Fruit fly (Drosophila melanogaster) whole organism, embryonic: ENCODE data around the gene CG5191.
A peak's percentile ranks its signal among the peaks of the same experiment; 100 is the strongest.

Source experiments
- Aef1 ChIP-seq: fragments of 200-800 bp; sonication (Bioruptor generic); IDR thresholded peaks from 3 replicates; pipeline ENCODE4 v1.3.6; 2022; ENCODE audit warnings: missing biosample characterization, missing genetic modification characterization
- Bdp1 ChIP-seq: fragments of 200-800 bp; sonication (Bioruptor generic); optimal IDR thresholded peaks from 3 replicates; lab custom pipeline; 2016; ENCODE audit warnings: missing biosample characterization, missing genetic modification characterization
- Blimp-1 ChIP-seq: fragments of 200-800 bp; sonication (Bioruptor generic); optimal IDR thresholded peaks from 3 replicates; lab custom pipeline; 2018; ENCODE audit warnings: missing biosample characterization, missing genetic modification characterization, mild to moderate bottlenecking, moderate library complexity, missing genetic modification reagents
- CG10565 ChIP-seq: fragments of 200-800 bp; sonication (Bioruptor generic); optimal IDR thresholded peaks from 3 replicates; lab custom pipeline; 2016; ENCODE audit warnings: missing biosample characterization, mild to moderate bottlenecking, missing genetic modification characterization
- CG10959 ChIP-seq: fragments of 200-800 bp; sonication (Bioruptor generic); IDR thresholded peaks from 2 replicates; pipeline ENCODE4 v1.3.6; 2022; ENCODE audit warnings: missing biosample characterization, missing genetic modification characterization
- CG11560 ChIP-seq: fragments of 200-800 bp; sonication (Bioruptor generic); IDR thresholded peaks from 3 replicates; pipeline ENCODE4 v1.3.6; 2022; ENCODE audit warnings: missing biosample characterization, missing genetic modification characterization
- CG16779 ChIP-seq: fragments of 200-800 bp; sonication (Bioruptor generic); IDR thresholded peaks from 2 replicates; pipeline ENCODE4 v1.3.6; 2022; ENCODE audit warnings: missing biosample characterization, missing genetic modification characterization
- CG17359 ChIP-seq: fragments of 200-800 bp; sonication (Bioruptor generic); optimal IDR thresholded peaks from 3 replicates; lab custom pipeline; 2018; ENCODE audit warnings: missing biosample characterization, mild to moderate bottlenecking, missing genetic modification characterization, moderate library complexity
- CG2889 ChIP-seq: fragments of 200-800 bp; sonication (Bioruptor generic); IDR thresholded peaks from 3 replicates; pipeline ENCODE4 v1.3.6; 2022; ENCODE audit warnings: missing biosample characterization, missing genetic modification characterization
- CG33557 ChIP-seq: fragments of 200-800 bp; sonication (Bioruptor generic); optimal IDR thresholded peaks from 2 replicates; lab custom pipeline; 2019; ENCODE audit warnings: missing biosample characterization, mild to moderate bottlenecking, missing genetic modification characterization, moderate library complexity
- CG3995 ChIP-seq: fragments of 200-800 bp; sonication (Bioruptor generic); optimal IDR thresholded peaks from 3 replicates; lab custom pipeline; 2016; ENCODE audit warnings: missing biosample characterization, missing genetic modification characterization
- CG6272 ChIP-seq: fragments of 200-800 bp; sonication (Bioruptor generic); IDR thresholded peaks from 2 replicates; pipeline ENCODE4 v1.3.6; 2022; ENCODE audit warnings: missing biosample characterization, missing genetic modification characterization
- CG7372 ChIP-seq: fragments of 200-800 bp; sonication (Bioruptor generic); IDR thresholded peaks from 2 replicates; pipeline ENCODE4 v1.3.6; 2022; ENCODE audit warnings: missing biosample characterization, missing genetic modification characterization
- Chrac-16 ChIP-seq: fragments of 200-800 bp; sonication (Bioruptor generic); optimal IDR thresholded peaks from 3 replicates; lab custom pipeline; 2016; ENCODE audit warnings: missing biosample characterization, missing genetic modification characterization
- Dad ChIP-seq: fragments of 200-800 bp; sonication (Bioruptor generic); optimal IDR thresholded peaks from 3 replicates; lab custom pipeline; 2016; ENCODE audit warnings: missing biosample characterization, missing genetic modification characterization
- Dll ChIP-seq: fragments of 200-800 bp; sonication (Bioruptor generic); IDR thresholded peaks from 4 replicates; pipeline ENCODE4 v1.3.6; 2022; ENCODE audit warnings: missing biosample characterization, missing genetic modification characterization; ENCODE audit not compliant: partially characterized antibody
- E2f2 ChIP-seq: fragments of 200-800 bp; sonication (Bioruptor generic); IDR thresholded peaks from 2 replicates; pipeline ENCODE4 v1.3.6; 2022; ENCODE audit warnings: missing biosample characterization, missing genetic modification characterization
- Elba2 ChIP-seq: fragments of 200-800 bp; sonication (Bioruptor generic); optimal IDR thresholded peaks from 3 replicates; lab custom pipeline; 2016; ENCODE audit warnings: missing biosample characterization, missing genetic modification characterization
- GATAe ChIP-seq: fragments of 200-800 bp; sonication (Bioruptor generic); conservative IDR thresholded peaks from 2 replicates; pipeline ENCODE4 v1.3.6; 2022; ENCODE audit warnings: missing biosample characterization, missing genetic modification characterization
- HHEX ChIP-seq: fragments of 200-800 bp; sonication (Bioruptor generic); optimal IDR thresholded peaks from 3 replicates; lab custom pipeline; 2017; ENCODE audit warnings: missing biosample characterization, mild to moderate bottlenecking, missing genetic modification characterization, missing genetic modification reagents
- Kr ChIP-seq: fragments of 200-800 bp; sonication (Bioruptor generic); optimal IDR thresholded peaks from 2 replicates; lab custom pipeline; 2017; ENCODE audit warnings: missing biosample characterization, mild to moderate bottlenecking, missing genetic modification characterization
- aop ChIP-seq: fragments of 200-800 bp; sonication (Bioruptor generic); IDR thresholded peaks from 2 replicates; pipeline ENCODE4 v1.3.6; 2022; ENCODE audit warnings: missing biosample characterization, missing genetic modification characterization
- cad ChIP-seq: fragments of >200 bp; optimal IDR thresholded peaks from 2 replicates; lab custom pipeline; 2017; ENCODE audit warnings: missing biosample characterization, missing genetic modification characterization
- ci ChIP-seq: fragments of 200-800 bp; sonication (Bioruptor generic); IDR thresholded peaks from 3 replicates; pipeline ENCODE4 v1.3.6; 2022; ENCODE audit warnings: missing biosample characterization, missing genetic modification characterization
- corto ChIP-seq: fragments of 200-800 bp; sonication (Bioruptor generic); optimal IDR thresholded peaks from 2 replicates; lab custom pipeline; 2016; ENCODE audit warnings: missing biosample characterization, mild to moderate bottlenecking, missing genetic modification characterization, moderate library complexity
- fd3F ChIP-seq: fragments of 200-800 bp; sonication (Bioruptor generic); optimal IDR thresholded peaks from 2 replicates; lab custom pipeline; 2018; ENCODE audit warnings: missing biosample characterization, mild to moderate bottlenecking, missing genetic modification characterization, moderate library complexity
- fd64A ChIP-seq: fragments of 200-800 bp; sonication (Bioruptor generic); optimal IDR thresholded peaks from 3 replicates; lab custom pipeline; 2018; ENCODE audit warnings: missing biosample characterization, mild to moderate bottlenecking, missing genetic modification characterization
- hth ChIP-seq: fragments of >200 bp; optimal IDR thresholded peaks from 2 replicates; lab custom pipeline; 2017; ENCODE audit warnings: inconsistent platforms
- inv ChIP-seq: fragments of 200-800 bp; sonication (Bioruptor generic); IDR thresholded peaks from 2 replicates; pipeline ENCODE4 v1.3.6; 2022; ENCODE audit warnings: missing biosample characterization, missing genetic modification characterization; ENCODE audit not compliant: partially characterized antibody
- nerfin-1 ChIP-seq: fragments of 200-800 bp; sonication (Bioruptor generic); optimal IDR thresholded peaks from 3 replicates; lab custom pipeline; 2019; ENCODE audit warnings: missing biosample characterization, mild to moderate bottlenecking, missing genetic modification characterization, moderate library complexity
- nmo ChIP-seq: fragments of 200-800 bp; sonication (Bioruptor generic); optimal IDR thresholded peaks from 2 replicates; lab custom pipeline; 2018; ENCODE audit warnings: missing biosample characterization, mild to moderate bottlenecking, missing genetic modification characterization, moderate library complexity
- pros ChIP-seq: fragments of 200-800 bp; sonication (Bioruptor generic); optimal IDR thresholded peaks from 3 replicates; lab custom pipeline; 2019; ENCODE audit warnings: missing biosample characterization, mild to moderate bottlenecking, missing genetic modification characterization, moderate library complexity
- psq ChIP-seq: fragments of 200-800 bp; sonication (Bioruptor generic); optimal IDR thresholded peaks from 2 replicates; lab custom pipeline; 2017; ENCODE audit warnings: missing biosample characterization, missing genetic modification characterization
- rib ChIP-seq: fragments of 200-800 bp; sonication (Bioruptor generic); IDR thresholded peaks from 2 replicates; pipeline ENCODE4 v1.3.6; 2022; ENCODE audit warnings: missing biosample characterization, missing genetic modification characterization
- row ChIP-seq: fragments of 200-800 bp; sonication (Bioruptor generic); IDR thresholded peaks from 3 replicates; pipeline ENCODE4 v1.3.6; 2022; ENCODE audit warnings: missing biosample characterization, missing genetic modification characterization
- sc ChIP-seq, 3 experiments: fragments of >200 bp in 2 of 3; fragments of 200-800 bp in 1 of 3; sonication (Bioruptor generic) in 1 of 3; optimal IDR thresholded peaks; 2 replicates in 2 of 3; 3 replicates in 1 of 3; lab custom pipeline; 2017; ENCODE audit warnings: mild to moderate bottlenecking in 1 of 3, missing biosample characterization in 1 of 3, missing genetic modification characterization in 1 of 3, missing genetic modification reagents in 1 of 3
- sens ChIP-seq: fragments of 200-800 bp; sonication (Bioruptor generic); peaks from one replicate; lab custom pipeline; 2016; ENCODE audit warnings: missing biosample characterization, missing genetic modification characterization
- sisA ChIP-seq: fragments of 200-800 bp; sonication (Bioruptor generic); IDR thresholded peaks from 2 replicates; pipeline ENCODE4 v1.3.6; 2022; ENCODE audit warnings: missing biosample characterization, missing genetic modification characterization
- vvl ChIP-seq: fragments of 200-800 bp; sonication (Bioruptor generic); IDR thresholded peaks from 2 replicates; pipeline ENCODE4 v1.3.6; 2022; ENCODE audit warnings: missing biosample characterization, missing genetic modification characterization

The CG5191 gene

DNA sequence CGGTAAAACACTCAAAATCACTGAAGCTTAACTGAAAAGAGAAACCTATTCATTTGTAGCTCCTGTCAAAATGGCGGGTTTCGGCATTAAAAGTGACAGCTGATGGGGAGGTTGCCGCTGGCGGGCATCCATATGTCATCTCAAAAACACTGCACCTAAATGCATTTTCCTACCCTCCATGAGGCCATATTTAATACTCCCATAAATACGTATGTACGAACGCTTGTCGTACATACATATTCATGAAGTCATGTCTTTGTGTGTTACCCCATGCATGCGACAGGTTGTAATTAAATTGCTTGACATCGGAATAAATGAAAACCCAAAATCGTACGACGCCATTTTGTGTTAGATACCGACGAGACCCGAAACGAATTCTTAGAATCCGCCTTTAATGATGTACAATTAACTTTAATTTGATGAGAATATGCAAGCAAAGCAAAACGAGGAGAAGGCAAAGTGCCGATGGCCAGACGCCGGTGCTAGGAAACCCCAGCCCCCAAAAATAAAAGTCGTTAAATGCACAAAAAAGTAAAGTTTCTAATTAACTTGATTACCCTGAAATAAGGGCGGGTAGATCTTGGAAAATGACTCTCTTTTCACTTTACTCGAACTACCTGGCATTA is 35.8 kb downstream of the CG5191 start (continued):
- TF ChIP-seq CG6272, result no peak
- TF ChIP-seq hth (lab: Kevin White, UChicago), result no peak
- no peak for TF ChIP-seq CG7372 (GFP tag; lab: Robert Waterston, UW)
- TF ChIP-seq CG17359 (tag; lab: Kevin White, UChicago), result no peak
- TF ChIP-seq CG33557 (GFP tag; lab: Kevin White, UChicago), result no peak
- TF ChIP-seq Bdp1 (GFP tag; lab: Kevin White, UChicago), result no peak
- TF ChIP-seq fd3F (GFP tag; lab: Kevin White, UChicago), result no peak
- no peak for TF ChIP-seq nmo (GFP tag; lab: Kevin White, UChicago)
- TF ChIP-seq corto (GFP tag; lab: Kevin White, UChicago), result no peak
- TF ChIP-seq fd64A, result no peak
- TF ChIP-seq CG11560 (tag; lab: Robert Waterston, UW), result no peak
- TF ChIP-seq inv (GFP tag; lab: Robert Waterston, UW), result no peak
- TF ChIP-seq psq (GFP tag; lab: Kevin White, UChicago), result no peak
- no peak for TF ChIP-seq Dll
- no peak for TF ChIP-seq aop (GFP tag; lab: Robert Waterston, UW)
- TF ChIP-seq Chrac-16 (GFP tag; lab: Kevin White, UChicago), result no peak
- TF ChIP-seq row (GFP tag; lab: Robert Waterston, UW), result no peak
- peak; percentile 48 for TF ChIP-seq pros (GFP tag; lab: Kevin White, UChicago)
- TF ChIP-seq CG16779 (GFP tag; lab: Robert Waterston, UW), result no peak
- TF ChIP-seq CG3995, result no peak
- TF ChIP-seq CG2889 (GFP tag; lab: Robert Waterston, UW), result no peak
- no peak for TF ChIP-seq CG10959 (GFP tag; lab: Robert Waterston, UW)
- TF ChIP-seq sens, result peak; percentile 64
- no peak for TF ChIP-seq Blimp-1 (GFP tag; lab: Kevin White, UChicago)
- no peak for TF ChIP-seq Elba2 (GFP tag; lab: Kevin White, UChicago)
- no peak for TF ChIP-seq CG10565 (GFP tag; lab: Kevin White, UChicago)
- TF ChIP-seq Kr (GFP tag; lab: Kevin White, UChicago), result no peak
- TF ChIP-seq Aef1 (GFP tag; lab: Robert Waterston, UW), result no peak
- no peak for TF ChIP-seq E2f2 (GFP tag; lab: Robert Waterston, UW)
- no peak for TF ChIP-seq HHEX
- TF ChIP-seq cad (GFP tag; lab: Kevin White, UChicago), result peak; percentile 24
- TF ChIP-seq nerfin-1, result no peak
- no peak for TF ChIP-seq sisA (GFP tag; lab: Robert Waterston, UW)
- no peak for TF ChIP-seq GATAe (GFP tag; lab: Robert Waterston, UW)
- TF ChIP-seq rib, result no peak
- TF ChIP-seq vvl (GFP tag; lab: Robert Waterston, UW), result peak; percentile 61; the same call in 1 of the 2 replicates
- no peak for TF ChIP-seq sc (optimal IDR thresholded peaks at IDR 0.05; lab: Kevin White, UChicago)
- no peak for TF ChIP-seq sc (GFP tag; optimal IDR thresholded peaks at IDR 0.05; lab: Kevin White, UChicago)
- no peak for TF ChIP-seq ci
- TF ChIP-seq Dad (GFP tag; lab: Kevin White, UChicago), result no peak
